Worm (Caenorhabditis elegans) whole organism, L1 larva: ENCODE results near the gene tkr-3.

Source experiments
- efl-1 ChIP-seq, 4 experiments: fragments of 150-350 bp; optimal IDR thresholded peaks in 3 of 4; peaks in 1 of 4; 1 replicate in 1 of 4; 2 replicates in 3 of 4; lab custom pipeline; 2014; ENCODE audit warnings: missing biosample characterization in 2 of 4, missing genetic modification characterization in 2 of 4, missing genetic modification reagents in 2 of 4
- grh-1 ChIP-seq: fragments of 200-800 bp; sonication (Bioruptor generic); IDR thresholded peaks from 2 replicates; pipeline ENCODE4 v1.3.6; 2022; ENCODE audit warnings: missing genetic modification reagents, missing genetic modification characterization, missing compliant biosample characterization
- hlh-4 ChIP-seq: sonication (generic microtip); optimal IDR thresholded peaks from 2 replicates; lab custom pipeline; 2016; ENCODE audit warnings: mild to moderate bottlenecking, missing genetic modification characterization, missing compliant biosample characterization
- mep-1 ChIP-seq: fragments of 150-350 bp; optimal IDR thresholded peaks from 2 replicates; lab custom pipeline; 2014; ENCODE audit warnings: missing biosample characterization, missing genetic modification characterization
- tlp-1 ChIP-seq: fragments of 150-350 bp; optimal IDR thresholded peaks from 2 replicates; lab custom pipeline; 2014; ENCODE audit warnings: missing biosample characterization, missing genetic modification characterization

ce11 chrIV:5166030-5166429 is 44.1 kb upstream of the tkr-3 start, which contains the start of gene ptp-5.1:
- TF ChIP-seq efl-1 (optimal IDR thresholded peaks at IDR 0.05; lab: Kevin White, UChicago) = no peak
- TF ChIP-seq efl-1 (GFP tag; optimal IDR thresholded peaks at IDR 0.05 in 1 of 2; lab: Kevin White, UChicago) = no peak
- TF ChIP-seq hlh-4 (tag; lab: Kevin White, UChicago) = no peak
- TF ChIP-seq grh-1 (GFP tag; lab: Robert Waterston, UW) = no peak
- TF ChIP-seq mep-1 = no peak
- TF ChIP-seq tlp-1 (tag; lab: Kevin White, UChicago) = no peak
